Worm (Caenorhabditis elegans): Measurements from ENCODE around the gene B0244.9.

Gene B0244.9

ce11 chrIII:5748360-5748759 is 17.5 kb upstream of the B0244.9 start:
- TF ChIP-seq med-1 (GFP tag; optimal IDR thresholded peaks at IDR 0.05; ENCODE audit: insufficient read depth) (no peak), ztf-29 (GFP tag; IDR thresholded peaks at IDR 0.05) (no peak), T22C8.4 (GFP tag; IDR thresholded peaks at IDR 0.05) (no peak), klf-2 (GFP tag; conservative IDR thresholded peaks at IDR 0.05) (no peak), flt-1 (GFP tag; IDR thresholded peaks at IDR 0.05) (no peak), tab-1 (GFP tag; IDR thresholded peaks at IDR 0.05) (no peak), ref-1 (GFP tag; conservative IDR thresholded peaks at IDR 0.05) (no peak), ztf-23 (GFP tag; IDR thresholded peaks at IDR 0.05) (no peak), cog-1 (tag; optimal IDR thresholded peaks at IDR 0.05) (no peak)

DNA sequence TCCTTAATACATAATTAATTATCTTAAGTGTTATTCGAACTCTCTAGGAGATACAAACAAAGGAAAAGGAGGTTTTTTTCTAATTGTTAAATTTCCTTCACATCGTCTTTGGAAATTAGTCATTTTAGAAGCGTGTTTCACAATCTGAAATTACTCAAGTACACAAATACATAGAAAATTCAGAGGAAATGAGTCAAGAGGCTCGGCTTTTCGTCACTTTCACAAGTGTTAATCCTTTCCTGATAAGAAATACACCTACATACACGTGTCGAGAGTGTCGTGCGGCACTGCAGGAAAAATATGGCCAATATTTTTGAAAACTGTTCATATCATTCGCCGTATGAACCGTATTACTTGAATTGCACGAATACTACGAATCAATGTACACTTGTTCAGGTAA is 16.4 kb upstream of the B0244.9 start, which contains the start of gene B0244.4:
Gene B0244.4, plus strand, starts transcription at position 301 of the 400 bp plus-strand sequence.
- TF ChIP-seq tab-1 (GFP tag; IDR thresholded peaks at IDR 0.05), result no peak
- no peak for TF ChIP-seq cog-1 (tag; optimal IDR thresholded peaks at IDR 0.05)
- no peak for TF ChIP-seq ztf-29 (GFP tag; IDR thresholded peaks at IDR 0.05)
- TF ChIP-seq ztf-23 (GFP tag; IDR thresholded peaks at IDR 0.05), result no peak
- no peak for TF ChIP-seq med-1 (GFP tag; optimal IDR thresholded peaks at IDR 0.05; ENCODE audit: insufficient read depth)
- no peak for TF ChIP-seq flt-1 (GFP tag; IDR thresholded peaks at IDR 0.05)
- no peak for TF ChIP-seq ref-1 (GFP tag; conservative IDR thresholded peaks at IDR 0.05)
- no peak for TF ChIP-seq T22C8.4 (GFP tag; IDR thresholded peaks at IDR 0.05)
- TF ChIP-seq klf-2 (GFP tag; conservative IDR thresholded peaks at IDR 0.05), result no peak

ce11 chrIII:5744579-5744978 is 13.7 kb upstream of the B0244.9 start, which contains the start of gene B0244.5:
Gene B0244.5, plus strand, starts transcription at chrIII:5744879.
- no peak for TF ChIP-seq ref-1 (GFP tag; conservative IDR thresholded peaks at IDR 0.05)

ce11 chrIII:5743084-5743483 is 12.3 kb upstream of the B0244.9 start, which contains the start of gene B0244.15:
Gene B0244.15, plus strand, starts transcription at chrIII:5743384.
- no peak for TF ChIP-seq ref-1 (GFP tag; conservative IDR thresholded peaks at IDR 0.05)
- TF ChIP-seq flt-1 (GFP tag; IDR thresholded peaks at IDR 0.05), result no peak
- no peak for TF ChIP-seq klf-2 (GFP tag; conservative IDR thresholded peaks at IDR 0.05)
- TF ChIP-seq ztf-23 (GFP tag; IDR thresholded peaks at IDR 0.05), result no peak
- TF ChIP-seq cog-1 (tag; optimal IDR thresholded peaks at IDR 0.05), result no peak

DNA sequence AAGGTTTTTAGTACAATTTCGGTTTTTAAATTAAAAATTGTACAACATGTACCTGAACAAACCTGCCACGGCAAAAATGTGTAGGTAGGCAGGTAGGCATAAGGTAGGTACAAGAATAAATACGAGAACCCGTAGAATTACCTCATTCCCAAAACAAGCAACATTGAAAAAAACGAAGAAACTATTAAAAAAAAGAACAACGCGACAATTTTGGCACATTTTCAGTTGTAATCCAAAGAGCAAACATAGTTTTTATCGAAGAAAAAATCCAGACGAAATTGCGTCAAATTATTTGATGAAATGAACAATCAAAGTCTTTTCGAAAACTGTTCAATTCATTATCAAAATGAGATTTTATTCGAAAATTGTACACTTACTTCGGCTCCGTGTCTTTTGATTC is 9.8 kb upstream of the B0244.9 start, which contains the start of gene B0244.16:
Gene B0244.16, plus strand, starts transcription at position 301 of the 400 bp plus-strand sequence.
- TF ChIP-seq med-1 (GFP tag; optimal IDR thresholded peaks at IDR 0.05; ENCODE audit: insufficient read depth), result no peak
- no peak for TF ChIP-seq ztf-29 (GFP tag; IDR thresholded peaks at IDR 0.05)
- TF ChIP-seq cog-1 (tag; optimal IDR thresholded peaks at IDR 0.05), result no peak
- TF ChIP-seq T22C8.4 (GFP tag; IDR thresholded peaks at IDR 0.05), result no peak
- TF ChIP-seq ref-1 (GFP tag; conservative IDR thresholded peaks at IDR 0.05), result no peak
- TF ChIP-seq ztf-23 (GFP tag; IDR thresholded peaks at IDR 0.05), result no peak
- no peak for TF ChIP-seq flt-1 (GFP tag; IDR thresholded peaks at IDR 0.05)
- no peak for TF ChIP-seq klf-2 (GFP tag; conservative IDR thresholded peaks at IDR 0.05)
- no peak for TF ChIP-seq tab-1 (GFP tag; IDR thresholded peaks at IDR 0.05)

- TF ChIP-seq med-1 (GFP tag; optimal IDR thresholded peaks at IDR 0.05; ENCODE audit: insufficient read depth) (no peak), cog-1 (tag; optimal IDR thresholded peaks at IDR 0.05) (no peak), T22C8.4 (GFP tag; IDR thresholded peaks at IDR 0.05) (no peak), ztf-23 (GFP tag; IDR thresholded peaks at IDR 0.05) (no peak), tab-1 (GFP tag; IDR thresholded peaks at IDR 0.05) (no peak), flt-1 (GFP tag; IDR thresholded peaks at IDR 0.05) (no peak), klf-2 (GFP tag; conservative IDR thresholded peaks at IDR 0.05) (no peak), ztf-29 (GFP tag; IDR thresholded peaks at IDR 0.05) (no peak), ref-1 (GFP tag; conservative IDR thresholded peaks at IDR 0.05) (no peak)
These were observed 6.9 kb upstream of the B0244.9 start, which contains the start of gene B0244.6 for ce11 chrIII:5737708-5738107. Gene B0244.6, plus strand, starts transcription at chrIII:5738008.

- TF ChIP-seq cog-1 (tag; optimal IDR thresholded peaks at IDR 0.05), result no peak
- TF ChIP-seq ztf-29 (GFP tag; IDR thresholded peaks at IDR 0.05), result no peak
- no peak for TF ChIP-seq ztf-23 (GFP tag; IDR thresholded peaks at IDR 0.05)
- no peak for TF ChIP-seq med-1 (GFP tag; optimal IDR thresholded peaks at IDR 0.05; ENCODE audit: insufficient read depth)
- no peak for TF ChIP-seq ref-1 (GFP tag; conservative IDR thresholded peaks at IDR 0.05)
- no peak for TF ChIP-seq T22C8.4 (GFP tag; IDR thresholded peaks at IDR 0.05)
- TF ChIP-seq tab-1 (GFP tag; IDR thresholded peaks at IDR 0.05), result no peak
- TF ChIP-seq flt-1 (GFP tag; IDR thresholded peaks at IDR 0.05), result no peak
- TF ChIP-seq klf-2 (GFP tag; conservative IDR thresholded peaks at IDR 0.05), result no peak
These were observed 4.1 kb upstream of the B0244.9 start, which contains the start of gene B0244.10 for ce11 chrIII:5734905-5735304. Gene B0244.10, plus strand, starts transcription at chrIII:5735158.

DNA sequence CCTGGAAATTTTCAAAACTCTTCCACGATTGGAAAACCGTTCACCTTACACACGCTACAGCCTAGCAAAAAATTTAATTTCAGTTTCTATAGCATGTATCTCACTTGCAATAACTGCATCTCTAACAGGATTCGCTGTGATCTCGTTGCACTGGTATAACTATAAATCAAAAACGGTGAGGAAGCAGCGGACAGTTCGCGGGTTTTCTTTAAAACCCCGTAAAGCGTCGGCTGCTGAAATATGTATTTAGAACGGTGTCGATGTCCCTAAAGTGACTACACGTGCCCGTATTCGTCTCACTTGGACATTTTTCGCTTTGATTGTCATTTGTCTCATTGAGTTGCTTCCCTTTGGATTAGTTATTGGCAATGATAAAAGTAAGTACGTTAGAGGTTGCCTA is 3.5 kb upstream of the B0244.9 start:
- TF ChIP-seq med-1 (GFP tag; optimal IDR thresholded peaks at IDR 0.05; ENCODE audit: insufficient read depth) (no peak), T22C8.4 (GFP tag; IDR thresholded peaks at IDR 0.05) (no peak), ref-1 (GFP tag; conservative IDR thresholded peaks at IDR 0.05) (no peak), ztf-23 (GFP tag; IDR thresholded peaks at IDR 0.05) (no peak), flt-1 (GFP tag; IDR thresholded peaks at IDR 0.05) (no peak), cog-1 (tag; optimal IDR thresholded peaks at IDR 0.05) (no peak), klf-2 (GFP tag; conservative IDR thresholded peaks at IDR 0.05) (no peak), tab-1 (GFP tag; IDR thresholded peaks at IDR 0.05) (no peak), ztf-29 (GFP tag; IDR thresholded peaks at IDR 0.05) (no peak)

DNA sequence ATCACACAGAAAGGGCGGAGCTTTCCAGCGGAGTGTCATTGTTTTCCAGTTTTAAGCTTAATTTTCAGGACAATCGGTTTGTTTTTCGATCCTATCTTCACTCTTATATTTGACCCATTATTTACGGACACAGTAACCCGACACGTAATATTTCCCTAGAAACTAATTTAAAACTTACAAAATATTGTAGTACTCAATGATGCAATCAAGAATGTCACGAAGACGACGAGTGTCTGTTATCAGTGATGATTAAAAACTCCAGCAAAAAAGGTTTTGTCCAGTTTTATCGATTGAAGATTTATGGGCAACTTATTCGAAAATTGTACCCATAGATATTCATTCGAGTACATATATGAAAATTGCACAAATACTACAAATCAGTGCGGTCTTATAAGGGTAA is 2.1 kb upstream of the B0244.9 start, which contains the start of gene B0244.17:
Gene B0244.17, plus strand, starts transcription at position 301 of the 400 bp plus-strand sequence.
- no peak for TF ChIP-seq T22C8.4 (GFP tag; IDR thresholded peaks at IDR 0.05)
- TF ChIP-seq cog-1 (tag; optimal IDR thresholded peaks at IDR 0.05), result no peak
- TF ChIP-seq klf-2 (GFP tag; conservative IDR thresholded peaks at IDR 0.05), result no peak
- TF ChIP-seq ztf-23 (GFP tag; IDR thresholded peaks at IDR 0.05), result no peak
- TF ChIP-seq tab-1 (GFP tag; IDR thresholded peaks at IDR 0.05), result no peak
- TF ChIP-seq flt-1 (GFP tag; IDR thresholded peaks at IDR 0.05), result no peak
- TF ChIP-seq ref-1 (GFP tag; conservative IDR thresholded peaks at IDR 0.05), result no peak
- TF ChIP-seq ztf-29 (GFP tag; IDR thresholded peaks at IDR 0.05), result no peak
- no peak for TF ChIP-seq med-1 (GFP tag; optimal IDR thresholded peaks at IDR 0.05; ENCODE audit: insufficient read depth)

- no peak for TF ChIP-seq tab-1 (GFP tag; IDR thresholded peaks at IDR 0.05)
- no peak for TF ChIP-seq med-1 (GFP tag; optimal IDR thresholded peaks at IDR 0.05; ENCODE audit: insufficient read depth)
- no peak for TF ChIP-seq flt-1 (GFP tag; IDR thresholded peaks at IDR 0.05)
- TF ChIP-seq ztf-29 (GFP tag; IDR thresholded peaks at IDR 0.05), result no peak
- no peak for TF ChIP-seq klf-2 (GFP tag; conservative IDR thresholded peaks at IDR 0.05)
- no peak for TF ChIP-seq ref-1 (GFP tag; conservative IDR thresholded peaks at IDR 0.05)
- TF ChIP-seq ztf-23 (GFP tag; IDR thresholded peaks at IDR 0.05), result no peak
- TF ChIP-seq T22C8.4 (GFP tag; IDR thresholded peaks at IDR 0.05), result no peak
- no peak for TF ChIP-seq cog-1 (tag; optimal IDR thresholded peaks at IDR 0.05)
These were observed 789 bp downstream of the B0244.9 start for ce11 chrIII:5730041-5730440.

All from whole organism, midembryonic.